Worm (Caenorhabditis elegans) whole organism, L3 larva: ENCODE data around the gene F46H5.11.

Source experiments
- ZK546.5 ChIP-seq: sonication (generic microtip); optimal IDR thresholded peaks from 2 replicates; lab custom pipeline; 2017; ENCODE audit warnings: missing biosample characterization, missing genetic modification characterization
- ceh-82 ChIP-seq: fragments of 150-350 bp; optimal IDR thresholded peaks from 2 replicates; lab custom pipeline; 2014; ENCODE audit warnings: missing biosample characterization, missing genetic modification characterization
- fkh-2 ChIP-seq: fragments of 150-350 bp; optimal IDR thresholded peaks from 2 replicates; lab custom pipeline; 2014; ENCODE audit warnings: missing biosample characterization, missing genetic modification reagents, missing genetic modification characterization
- fos-1 ChIP-seq: fragments of 150-350 bp; optimal IDR thresholded peaks from 2 replicates; lab custom pipeline; 2014; ENCODE audit warnings: missing biosample characterization, missing genetic modification characterization
- nfya-1 ChIP-seq: sonication (generic microtip); optimal IDR thresholded peaks from 2 replicates; lab custom pipeline; 2017; ENCODE audit warnings: missing genetic modification characterization, mild to moderate bottlenecking, missing compliant biosample characterization, antibody characterized with exemption, moderate library complexity; ENCODE audit not compliant: insufficient read depth
- nhr-237 ChIP-seq: fragments of 150-350 bp; optimal IDR thresholded peaks from 2 replicates; lab custom pipeline; 2014; ENCODE audit warnings: missing biosample characterization, missing genetic modification characterization
- skn-1 ChIP-seq: fragments of 150-350 bp; optimal IDR thresholded peaks from 2 replicates; lab custom pipeline; 2014; ENCODE audit warnings: missing biosample characterization, missing genetic modification characterization
- ztf-4 ChIP-seq: fragments of 150-350 bp; optimal IDR thresholded peaks from 2 replicates; lab custom pipeline; 2014; ENCODE audit warnings: missing biosample characterization, missing genetic modification characterization

DNA sequence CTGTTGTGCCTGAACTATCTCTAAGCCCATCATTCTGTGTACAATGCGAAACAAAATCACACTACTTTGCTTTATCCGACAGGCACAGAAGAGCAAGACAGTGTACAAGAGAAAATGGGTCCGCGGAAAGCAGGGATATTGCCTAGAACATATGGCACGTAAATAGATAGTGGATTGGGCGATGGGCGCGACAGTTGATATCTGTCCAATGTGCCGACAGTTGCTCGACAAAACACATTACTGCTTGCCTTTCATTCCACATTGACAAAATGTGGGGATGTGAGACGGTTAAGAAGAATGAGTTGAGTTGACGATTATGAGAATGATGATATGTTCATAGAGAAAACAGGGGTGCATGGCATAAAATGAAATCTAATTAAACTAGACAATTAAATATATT lies 46.8 kb downstream of the F46H5.11 start:
- TF ChIP-seq ztf-4 (tag; lab: Kevin White, UChicago): no peak
- TF ChIP-seq ZK546.5 (tag; lab: Kevin White, UChicago): no peak
- no peak for TF ChIP-seq skn-1 (tag; lab: Kevin White, UChicago)
- no peak for TF ChIP-seq fos-1 (tag; lab: Kevin White, UChicago)
- no peak for TF ChIP-seq nfya-1 (tag; lab: Kevin White, UChicago)
- TF ChIP-seq nhr-237 (tag; lab: Kevin White, UChicago): no peak
- TF ChIP-seq ceh-82: no peak
- TF ChIP-seq fkh-2: no peak
